Worm (Caenorhabditis elegans) whole organism, L3 larva: Measurements from ENCODE around the gene tag-278.

ENCODE experiments used
- R02D3.7 ChIP-seq: fragments of 150-350 bp; optimal IDR thresholded peaks from 2 replicates; lab custom pipeline; 2014; ENCODE audit warnings: missing biosample characterization, missing genetic modification characterization
- aly-2 ChIP-seq: fragments of 150-350 bp; optimal IDR thresholded peaks from 2 replicates; lab custom pipeline; 2014; ENCODE audit warnings: missing biosample characterization, missing genetic modification characterization
- ama-1 ChIP-seq: fragments of 150-350 bp; optimal IDR thresholded peaks from 2 replicates; lab custom pipeline; 2018
- ceh-16 ChIP-seq: sonication (generic microtip); optimal IDR thresholded peaks from 2 replicates; lab custom pipeline; 2017; ENCODE audit warnings: missing biosample characterization, missing genetic modification characterization
- ceh-28 ChIP-seq: fragments of 150-350 bp; optimal IDR thresholded peaks from 2 replicates; lab custom pipeline; 2014; ENCODE audit warnings: missing biosample characterization, missing genetic modification reagents, missing genetic modification characterization
- ceh-82 ChIP-seq: fragments of 150-350 bp; optimal IDR thresholded peaks from 2 replicates; lab custom pipeline; 2014; ENCODE audit warnings: missing biosample characterization, missing genetic modification characterization
- ceh-9 ChIP-seq: sonication (generic microtip); optimal IDR thresholded peaks from 2 replicates; lab custom pipeline; 2018; ENCODE audit warnings: missing biosample characterization, missing genetic modification characterization
- daf-12 ChIP-seq: fragments of 150-350 bp; optimal IDR thresholded peaks from 2 replicates; lab custom pipeline; 2014; ENCODE audit warnings: missing biosample characterization, missing genetic modification reagents, missing genetic modification characterization
- egl-27 ChIP-seq: sonication (generic microtip); optimal IDR thresholded peaks from 4 replicates; lab custom pipeline; 2017; ENCODE audit warnings: missing biosample characterization, missing genetic modification reagents, missing genetic modification characterization
- egl-5 ChIP-seq: fragments of 150-350 bp; optimal IDR thresholded peaks from 2 replicates; lab custom pipeline; 2017; ENCODE audit warnings: missing biosample characterization, missing genetic modification reagents, missing genetic modification characterization, inconsistent platforms
- elt-3 ChIP-seq, 3 experiments: fragments of 150-350 bp in 1 of 3; sonication (generic microtip) in 2 of 3; optimal IDR thresholded peaks; 2 replicates in 2 of 3; 4 replicates in 1 of 3; lab custom pipeline; 2014 to 2017; ENCODE audit warnings: missing biosample characterization in 3 of 3, missing genetic modification characterization in 3 of 3
- eor-1 ChIP-seq, 2 experiments: fragments of 150-350 bp; optimal IDR thresholded peaks; 2 replicates each; lab custom pipeline; 2014 to 2018; ENCODE audit warnings: missing biosample characterization in 2 of 2, missing genetic modification characterization in 2 of 2
- fkh-10 ChIP-seq: sonication (generic microtip); optimal IDR thresholded peaks from 2 replicates; lab custom pipeline; 2017; ENCODE audit warnings: missing biosample characterization, missing genetic modification reagents, missing genetic modification characterization
- fkh-2 ChIP-seq: fragments of 150-350 bp; optimal IDR thresholded peaks from 2 replicates; lab custom pipeline; 2014; ENCODE audit warnings: missing biosample characterization, missing genetic modification reagents, missing genetic modification characterization
- hmg-11 ChIP-seq: sonication (generic microtip); optimal IDR thresholded peaks from 2 replicates; lab custom pipeline; 2016; ENCODE audit warnings: missing genetic modification characterization, missing compliant biosample characterization
- lin-15B ChIP-seq: fragments of 150-350 bp; optimal IDR thresholded peaks from 2 replicates; lab custom pipeline; 2014; ENCODE audit warnings: missing biosample characterization, missing genetic modification characterization
- lin-39 ChIP-seq: fragments of 150-350 bp; optimal IDR thresholded peaks from 2 replicates; lab custom pipeline; 2018; ENCODE audit warnings: missing biosample characterization, missing genetic modification reagents, missing genetic modification characterization
- lsy-12 ChIP-seq: sonication (generic microtip); optimal IDR thresholded peaks from 2 replicates; lab custom pipeline; 2016; ENCODE audit warnings: mild to moderate bottlenecking, missing genetic modification characterization, missing compliant biosample characterization
- mdl-1 ChIP-seq: fragments of 150-350 bp; optimal IDR thresholded peaks from 2 replicates; lab custom pipeline; 2014; ENCODE audit warnings: missing biosample characterization, missing genetic modification characterization
- mml-1 ChIP-seq: fragments of 150-350 bp; sonication (generic microtip); optimal IDR thresholded peaks from 3 replicates; lab custom pipeline; 2014; ENCODE audit warnings: missing biosample characterization, missing genetic modification characterization
- nfya-1 ChIP-seq: sonication (generic microtip); optimal IDR thresholded peaks from 2 replicates; lab custom pipeline; 2017; ENCODE audit warnings: missing genetic modification characterization, mild to moderate bottlenecking, missing compliant biosample characterization, antibody characterized with exemption, moderate library complexity; ENCODE audit not compliant: insufficient read depth
- nhr-11 ChIP-seq: fragments of 150-350 bp; optimal IDR thresholded peaks from 2 replicates; lab custom pipeline; 2014; ENCODE audit warnings: missing biosample characterization, missing genetic modification characterization
- nhr-23 ChIP-seq: fragments of 150-350 bp; optimal IDR thresholded peaks from 2 replicates; lab custom pipeline; 2014; ENCODE audit warnings: missing biosample characterization, missing genetic modification reagents, missing genetic modification characterization
- nhr-237 ChIP-seq: fragments of 150-350 bp; optimal IDR thresholded peaks from 2 replicates; lab custom pipeline; 2014; ENCODE audit warnings: missing biosample characterization, missing genetic modification characterization
- nhr-25 ChIP-seq: sonication (generic microtip); optimal IDR thresholded peaks from 2 replicates; lab custom pipeline; 2017; ENCODE audit warnings: missing biosample characterization, missing genetic modification characterization
- nhr-28 ChIP-seq: fragments of 150-350 bp; optimal IDR thresholded peaks from 2 replicates; lab custom pipeline; 2014; ENCODE audit warnings: missing biosample characterization, missing genetic modification characterization
- nhr-43 ChIP-seq: sonication (generic microtip); optimal IDR thresholded peaks from 2 replicates; lab custom pipeline; 2016; ENCODE audit warnings: mild to moderate bottlenecking, missing genetic modification characterization, missing compliant biosample characterization; ENCODE audit not compliant: poor library complexity, severe bottlenecking
- nhr-67 ChIP-seq: fragments of 150-350 bp; optimal IDR thresholded peaks from 2 replicates; lab custom pipeline; 2014; ENCODE audit warnings: missing biosample characterization, missing genetic modification characterization
- nhr-76 ChIP-seq: fragments of 150-350 bp; sonication (generic microtip); optimal IDR thresholded peaks from 5 replicates; lab custom pipeline; 2014; ENCODE audit warnings: missing biosample characterization, missing genetic modification characterization
- nhr-77 ChIP-seq: fragments of 150-350 bp; optimal IDR thresholded peaks from 2 replicates; lab custom pipeline; 2014; ENCODE audit warnings: missing biosample characterization, missing genetic modification characterization
- pha-4 ChIP-seq: fragments of 150-350 bp; optimal IDR thresholded peaks from 2 replicates; lab custom pipeline; 2014; ENCODE audit warnings: missing biosample characterization, missing genetic modification reagents, missing genetic modification characterization
- pqm-1 ChIP-seq: fragments of 150-350 bp; optimal IDR thresholded peaks from 2 replicates; lab custom pipeline; 2017; ENCODE audit warnings: missing biosample characterization, missing genetic modification characterization, inconsistent platforms
- sea-2 ChIP-seq: fragments of 150-350 bp; sonication (generic microtip); optimal IDR thresholded peaks from 4 replicates; lab custom pipeline; 2014; ENCODE audit warnings: missing biosample characterization, missing genetic modification reagents, missing genetic modification characterization
- snpc-4 ChIP-seq: fragments of 150-350 bp; optimal IDR thresholded peaks from 2 replicates; lab custom pipeline; 2014; ENCODE audit warnings: missing biosample characterization, missing genetic modification characterization
- tbx-2 ChIP-seq: sonication (generic microtip); optimal IDR thresholded peaks from 2 replicates; lab custom pipeline; 2016; ENCODE audit warnings: mild to moderate bottlenecking, missing genetic modification characterization, missing compliant biosample characterization
- unc-62 ChIP-seq: fragments of 150-350 bp; sonication (generic microtip); optimal IDR thresholded peaks from 4 replicates; lab custom pipeline; 2014; ENCODE audit warnings: missing biosample characterization, missing genetic modification reagents, missing genetic modification characterization
- zag-1 ChIP-seq: fragments of 150-350 bp; optimal IDR thresholded peaks from 2 replicates; lab custom pipeline; 2014; ENCODE audit warnings: missing biosample characterization, missing genetic modification characterization
- ztf-4 ChIP-seq: fragments of 150-350 bp; optimal IDR thresholded peaks from 2 replicates; lab custom pipeline; 2014; ENCODE audit warnings: missing biosample characterization, missing genetic modification characterization

tag-278 gene

ce11 chrX:3696603-3697002 is 7.6 kb upstream of the tag-278 start, which contains the start of gene C01C4.3:
C01C4.3 (plus strand) TSS chrX:3696903.
- TF ChIP-seq nhr-11 (tag; lab: Kevin White, UChicago): no peak
- TF ChIP-seq tbx-2 (tag; lab: Kevin White, UChicago): no peak
- TF ChIP-seq nhr-77 (tag; lab: Kevin White, UChicago): no peak
- TF ChIP-seq pha-4 (tag; lab: Kevin White, UChicago): no peak
- TF ChIP-seq lsy-12 (tag; lab: Kevin White, UChicago): no peak
- TF ChIP-seq nfya-1 (tag; lab: Kevin White, UChicago): no peak
- no peak for TF ChIP-seq ceh-28 (tag; lab: Kevin White, UChicago)
- no peak for TF ChIP-seq ztf-4 (tag; lab: Kevin White, UChicago)
- TF ChIP-seq lin-15B (tag; lab: Kevin White, UChicago): no peak
- TF ChIP-seq eor-1 (tag; optimal IDR thresholded peaks at IDR 0.05; lab: Kevin White, UChicago): no peak
- no peak for TF ChIP-seq nhr-67 (tag; lab: Kevin White, UChicago)
- TF ChIP-seq hmg-11 (tag; lab: Kevin White, UChicago): no peak
- no peak for TF ChIP-seq fkh-2
- no peak for TF ChIP-seq nhr-43 (tag; lab: Kevin White, UChicago)
- TF ChIP-seq aly-2 (tag; lab: Kevin White, UChicago): no peak
- TF ChIP-seq fkh-10 (GFP tag; lab: Kevin White, UChicago): no peak

- TF ChIP-seq zag-1 (tag; lab: Kevin White, UChicago) (no peak), lin-15B (tag; lab: Kevin White, UChicago) (no peak), unc-62 (GFP tag; lab: Kevin White, UChicago) (no peak), nhr-11 (tag; lab: Kevin White, UChicago) (no peak), R02D3.7 (tag; lab: Kevin White, UChicago) (no peak), hmg-11 (tag; lab: Kevin White, UChicago) (peak; percentile 13)
Measured at ce11 chrX:3695826-3696225, 6.8 kb upstream of the tag-278 start.

- TF ChIP-seq lsy-12 (tag; lab: Kevin White, UChicago): peak; percentile 40
- no peak for TF ChIP-seq nhr-77 (tag; lab: Kevin White, UChicago)
- TF ChIP-seq ceh-82 (tag; lab: Kevin White, UChicago): no peak
- TF ChIP-seq fkh-2: no peak
- no peak for TF ChIP-seq snpc-4
- TF ChIP-seq ztf-4 (tag; lab: Kevin White, UChicago): no peak
- TF ChIP-seq ceh-16 (tag; lab: Kevin White, UChicago): no peak
- no peak for TF ChIP-seq ama-1 (lab: Kevin White, UChicago)
- no peak for TF ChIP-seq nhr-23
- no peak for TF ChIP-seq elt-3 (tag; optimal IDR thresholded peaks at IDR 0.05; lab: Kevin White, UChicago)
- no peak for TF ChIP-seq ceh-28 (tag; lab: Kevin White, UChicago)
- TF ChIP-seq nhr-25: no peak
- peak; percentile 75 for TF ChIP-seq egl-5 (tag; lab: Kevin White, UChicago)
- no peak for TF ChIP-seq nhr-76 (tag; lab: Kevin White, UChicago)
- peak; percentile 16 for TF ChIP-seq egl-27 (tag; lab: Kevin White, UChicago)
- no peak for TF ChIP-seq pqm-1 (tag; lab: Kevin White, UChicago)
- TF ChIP-seq mdl-1 (tag; lab: Kevin White, UChicago): no peak
- TF ChIP-seq daf-12: no peak
- no peak for TF ChIP-seq mml-1 (tag; lab: Kevin White, UChicago)
- TF ChIP-seq hmg-11 (tag; lab: Kevin White, UChicago): peak; percentile 74
- TF ChIP-seq ceh-9 (tag; lab: Kevin White, UChicago): no peak
- no peak for TF ChIP-seq nhr-237 (tag; lab: Kevin White, UChicago)
- peak; percentile 76 for TF ChIP-seq nfya-1 (tag; lab: Kevin White, UChicago)
- TF ChIP-seq nhr-28: no peak
- no peak for TF ChIP-seq R02D3.7 (tag; lab: Kevin White, UChicago)
- peak; percentile 85 for TF ChIP-seq lin-39
- no peak for TF ChIP-seq lin-15B (tag; lab: Kevin White, UChicago)
Measured at ce11 chrX:3694172-3694571, 5.2 kb upstream of the tag-278 start.

ce11 chrX:3693138-3693537 is 4.1 kb upstream of the tag-278 start, which contains the start of gene C02F12.8:
C02F12.8 (minus strand) TSS chrX:3693238.
- TF ChIP-seq nfya-1 (tag; lab: Kevin White, UChicago) (no peak), lin-15B (tag; lab: Kevin White, UChicago) (no peak), pha-4 (tag; lab: Kevin White, UChicago) (no peak), sea-2 (GFP tag; lab: Kevin White, UChicago) (no peak), ceh-28 (tag; lab: Kevin White, UChicago) (no peak), nhr-76 (tag; lab: Kevin White, UChicago) (no peak), eor-1 (tag; optimal IDR thresholded peaks at IDR 0.05; lab: Kevin White, UChicago) (no peak), ceh-16 (tag; lab: Kevin White, UChicago) (no peak), nhr-28 (no peak), nhr-25 (no peak), elt-3 (tag; optimal IDR thresholded peaks at IDR 0.05; lab: Kevin White, UChicago) (no peak)
